Worm (Caenorhabditis elegans) whole organism, L4 larva: ENCODE measurements around the gene hrg-6.
A peak's percentile ranks its signal among the peaks of the same experiment; 100 is the strongest.

Source experiments
- D1046.2 ChIP-seq: fragments of 200-800 bp; sonication (Bioruptor generic); IDR thresholded peaks from 2 replicates; pipeline ENCODE4 v1.3.6; 2022; ENCODE audit warnings: missing genetic modification characterization, missing compliant biosample characterization
- F10B5.3 ChIP-seq: sonication (generic microtip); optimal IDR thresholded peaks from 2 replicates; lab custom pipeline; 2016; ENCODE audit warnings: mild to moderate bottlenecking, missing genetic modification characterization, missing compliant biosample characterization
- F37D6.2 ChIP-seq: sonication (generic microtip); optimal IDR thresholded peaks from 2 replicates; lab custom pipeline; 2016; ENCODE audit warnings: mild to moderate bottlenecking, missing genetic modification characterization, missing compliant biosample characterization
- F44E2.7 ChIP-seq: fragments of 200-800 bp; sonication (Bioruptor generic); IDR thresholded peaks from 2 replicates; pipeline ENCODE4 v2.1.2; 2022; ENCODE audit warnings: missing genetic modification characterization, missing compliant biosample characterization
- F49E8.2 ChIP-seq: sonication (generic microtip); optimal IDR thresholded peaks from 2 replicates; lab custom pipeline; 2016; ENCODE audit warnings: missing compliant biosample characterization, mild to moderate bottlenecking, missing genetic modification characterization, borderline replicate concordance
- R02D3.7 ChIP-seq: fragments of 150-350 bp; sonication (generic microtip); optimal IDR thresholded peaks from 3 replicates; lab custom pipeline; 2014; ENCODE audit warnings: missing biosample characterization, missing genetic modification characterization
- T26A8.4 ChIP-seq: fragments of 200-800 bp; sonication (Bioruptor generic); IDR thresholded peaks from 2 replicates; pipeline ENCODE4 v1.3.6; 2022; ENCODE audit warnings: missing genetic modification characterization, missing compliant biosample characterization
- Y5F2A.4 ChIP-seq: fragments of 200-800 bp; sonication (Bioruptor generic); optimal IDR thresholded peaks from 2 replicates; lab custom pipeline; 2018; ENCODE audit warnings: mild to moderate bottlenecking, missing genetic modification characterization, missing compliant biosample characterization
- Y75B8A.6 ChIP-seq: fragments of 200-800 bp; sonication (Bioruptor generic); IDR thresholded peaks from 2 replicates; pipeline ENCODE4 v1.3.6; 2022; ENCODE audit warnings: missing genetic modification reagents, missing genetic modification characterization, missing compliant biosample characterization
- ZK337.2 ChIP-seq: fragments of 200-800 bp; sonication (Bioruptor generic); IDR thresholded peaks from 2 replicates; pipeline ENCODE4 v1.3.6; 2022; ENCODE audit warnings: missing genetic modification reagents, missing genetic modification characterization, missing compliant biosample characterization
- aha-1 ChIP-seq: fragments of 150-350 bp; peaks from one replicate; lab custom pipeline; 2014; ENCODE audit warnings: missing biosample characterization, missing genetic modification characterization
- aly-2 ChIP-seq: sonication (generic microtip); optimal IDR thresholded peaks from 2 replicates; lab custom pipeline; 2018; ENCODE audit warnings: missing biosample characterization, missing genetic modification characterization
- ama-1 ChIP-seq: fragments of 150-350 bp; optimal IDR thresholded peaks from 2 replicates; lab custom pipeline; 2014; ENCODE audit warnings: inconsistent platforms, mixed read lengths
- ceh-28 ChIP-seq: fragments of 150-350 bp; optimal IDR thresholded peaks from 2 replicates; lab custom pipeline; 2014; ENCODE audit warnings: missing biosample characterization, missing genetic modification reagents, missing genetic modification characterization
- ceh-32 ChIP-seq: sonication (generic microtip); optimal IDR thresholded peaks from 2 replicates; lab custom pipeline; 2016; ENCODE audit warnings: mild to moderate bottlenecking, missing genetic modification characterization, missing compliant biosample characterization; ENCODE audit not compliant: poor library complexity
- ceh-62 ChIP-seq: sonication (generic microtip); optimal IDR thresholded peaks from 2 replicates; lab custom pipeline; 2017; ENCODE audit warnings: missing biosample characterization, missing genetic modification characterization
- daf-16 ChIP-seq, 3 experiments: sonication (generic microtip); optimal IDR thresholded peaks; 2 replicates each; lab custom pipeline; 2016 to 2017; ENCODE audit warnings: missing genetic modification characterization in 3 of 3, missing genetic modification reagents in 3 of 3, mild to moderate bottlenecking in 2 of 3, missing compliant biosample characterization in 2 of 3, missing biosample characterization in 1 of 3, moderate library complexity in 1 of 3
- dve-1 ChIP-seq: sonication (generic microtip); optimal IDR thresholded peaks from 2 replicates; lab custom pipeline; 2017; ENCODE audit warnings: antibody characterized with exemption, mild to moderate bottlenecking, missing genetic modification characterization, missing compliant biosample characterization; ENCODE audit not compliant: insufficient read depth
- egl-27 ChIP-seq: sonication (generic microtip); optimal IDR thresholded peaks from 3 replicates; lab custom pipeline; 2017; ENCODE audit warnings: missing biosample characterization, missing genetic modification reagents, missing genetic modification characterization
- egl-43 ChIP-seq: fragments of 200-800 bp; sonication (Bioruptor generic); IDR thresholded peaks from 2 replicates; pipeline ENCODE4 v1.3.6; 2022; ENCODE audit warnings: missing genetic modification reagents, missing genetic modification characterization, missing compliant biosample characterization
- hif-1 ChIP-seq, 2 experiments: sonication (generic microtip); optimal IDR thresholded peaks; 2 replicates each; lab custom pipeline; 2016 to 2017; ENCODE audit warnings: missing compliant biosample characterization in 2 of 2, missing genetic modification characterization in 2 of 2, missing genetic modification reagents in 2 of 2, missing genotype in 2 of 2, mild to moderate bottlenecking in 1 of 2
- hlh-11 ChIP-seq: fragments of 200-800 bp; sonication (Bioruptor generic); optimal IDR thresholded peaks from 2 replicates; lab custom pipeline; 2018; ENCODE audit warnings: mild to moderate bottlenecking, missing genetic modification characterization, missing compliant biosample characterization
- hmg-1.1 ChIP-seq: fragments of 200-800 bp; sonication (Bioruptor generic); IDR thresholded peaks from 2 replicates; pipeline ENCODE4 v1.3.6; 2022; ENCODE audit warnings: missing genetic modification reagents, missing genetic modification characterization, missing compliant biosample characterization
- lin-38 ChIP-seq: fragments of 200-800 bp; sonication (Bioruptor generic); IDR thresholded peaks from 2 replicates; pipeline ENCODE4 v1.3.6; 2022; ENCODE audit warnings: missing genetic modification reagents, missing genetic modification characterization, missing compliant biosample characterization
- lin-39 ChIP-seq: fragments of 150-350 bp; optimal IDR thresholded peaks from 2 replicates; lab custom pipeline; 2014; ENCODE audit warnings: missing biosample characterization, missing genetic modification reagents, missing genetic modification characterization
- lir-3 ChIP-seq: sonication (generic microtip); optimal IDR thresholded peaks from 2 replicates; lab custom pipeline; 2016; ENCODE audit warnings: mild to moderate bottlenecking, missing genetic modification characterization, missing compliant biosample characterization
- madf-9 ChIP-seq: fragments of 200-800 bp; sonication (Bioruptor generic); conservative IDR thresholded peaks from 2 replicates; pipeline ENCODE4 v1.3.6; 2022; ENCODE audit warnings: missing genetic modification reagents, missing genetic modification characterization, missing compliant biosample characterization
- mdt-29 ChIP-seq: fragments of 200-800 bp; sonication (Bioruptor generic); IDR thresholded peaks from 2 replicates; pipeline ENCODE4 v1.3.6; 2022; ENCODE audit warnings: missing genetic modification reagents, missing genetic modification characterization, missing compliant biosample characterization
- nhr-111 ChIP-seq: fragments of 200-800 bp; sonication (Bioruptor generic); optimal IDR thresholded peaks from 2 replicates; lab custom pipeline; 2018; ENCODE audit warnings: mild to moderate bottlenecking, missing genetic modification characterization, missing compliant biosample characterization
- nhr-237 ChIP-seq: sonication (generic microtip); optimal IDR thresholded peaks from 2 replicates; lab custom pipeline; 2017; ENCODE audit warnings: missing biosample characterization, missing genetic modification characterization
- nhr-25 ChIP-seq: sonication (generic microtip); optimal IDR thresholded peaks from 2 replicates; lab custom pipeline; 2017; ENCODE audit warnings: missing genetic modification characterization, mild to moderate bottlenecking, missing compliant biosample characterization, antibody characterized with exemption, moderate library complexity, borderline replicate concordance; ENCODE audit not compliant: insufficient read depth
- nhr-28 ChIP-seq: fragments of 150-350 bp; optimal IDR thresholded peaks from 2 replicates; lab custom pipeline; 2014; ENCODE audit warnings: missing biosample characterization, missing genetic modification characterization
- nhr-41 ChIP-seq: fragments of 200-800 bp; sonication (Bioruptor generic); IDR thresholded peaks from 2 replicates; pipeline ENCODE4 v1.3.6; 2022; ENCODE audit warnings: missing genetic modification reagents, missing genetic modification characterization, missing compliant biosample characterization
- nhr-48 ChIP-seq: sonication (generic microtip); optimal IDR thresholded peaks from 2 replicates; lab custom pipeline; 2016; ENCODE audit warnings: mild to moderate bottlenecking, missing genetic modification characterization, missing compliant biosample characterization
- nhr-77 ChIP-seq: fragments of 150-350 bp; optimal IDR thresholded peaks from 2 replicates; lab custom pipeline; 2014; ENCODE audit warnings: missing biosample characterization, missing genetic modification characterization
- pha-4 ChIP-seq, 2 experiments: fragments of 150-350 bp in 1 of 2; fragments of 200-800 bp in 1 of 2; sonication (Bioruptor generic) in 1 of 2; IDR thresholded peaks in 1 of 2; optimal IDR thresholded peaks in 1 of 2; 2 replicates each; pipeline versions ENCODE4 v1.3.6 to Lab custom; 2014 to 2022; ENCODE audit warnings: missing genetic modification characterization in 2 of 2, missing genetic modification reagents in 2 of 2, missing biosample characterization in 1 of 2, missing compliant biosample characterization in 1 of 2
- php-3 ChIP-seq: fragments of 200-800 bp; sonication (Bioruptor generic); IDR thresholded peaks from 2 replicates; pipeline ENCODE4 v1.3.6; 2022; ENCODE audit warnings: missing genetic modification reagents, missing genetic modification characterization, missing compliant biosample characterization
- pqm-1 ChIP-seq: sonication (generic microtip); optimal IDR thresholded peaks from 2 replicates; lab custom pipeline; 2017; ENCODE audit warnings: missing biosample characterization, missing genetic modification characterization
- rbr-2 ChIP-seq: sonication (generic microtip); optimal IDR thresholded peaks from 2 replicates; lab custom pipeline; 2016; ENCODE audit warnings: missing genotype, missing genetic modification characterization, missing compliant biosample characterization
- saeg-2 ChIP-seq: fragments of 200-800 bp; sonication (Bioruptor generic); IDR thresholded peaks from 2 replicates; pipeline ENCODE4 v1.3.6; 2022; ENCODE audit warnings: missing genetic modification reagents, missing genetic modification characterization, missing compliant biosample characterization
- set-16 ChIP-seq: fragments of 200-800 bp; sonication (Bioruptor generic); IDR thresholded peaks from 2 replicates; pipeline ENCODE4 v1.3.6; 2022; ENCODE audit warnings: missing genetic modification reagents, missing genetic modification characterization, missing compliant biosample characterization
- snpc-1.2 ChIP-seq: fragments of 200-800 bp; sonication (Bioruptor generic); IDR thresholded peaks from 2 replicates; pipeline ENCODE4 v1.3.6; 2022; ENCODE audit warnings: missing genetic modification reagents, missing genetic modification characterization, missing compliant biosample characterization
- snpc-4 ChIP-seq: fragments of 150-350 bp; optimal IDR thresholded peaks from 2 replicates; lab custom pipeline; 2014; ENCODE audit warnings: missing biosample characterization, missing genetic modification characterization
- spr-1 ChIP-seq: sonication (generic microtip); optimal IDR thresholded peaks from 2 replicates; lab custom pipeline; 2016; ENCODE audit warnings: mild to moderate bottlenecking, missing genetic modification characterization, missing compliant biosample characterization
- spr-3 ChIP-seq: fragments of 200-800 bp; sonication (Bioruptor generic); optimal IDR thresholded peaks from 2 replicates; lab custom pipeline; 2018; ENCODE audit warnings: mild to moderate bottlenecking, missing genetic modification characterization, missing compliant biosample characterization
- unc-62 ChIP-seq, 3 experiments: fragments of 150-350 bp in 1 of 3; sonication (generic microtip); optimal IDR thresholded peaks in 2 of 3; peaks in 1 of 3; 1 replicate in 1 of 3; 2 replicates in 2 of 3; lab custom pipeline; 2014 to 2017; ENCODE audit warnings: missing biosample characterization in 3 of 3, missing genetic modification characterization in 3 of 3, missing genetic modification reagents in 3 of 3, missing genotype in 1 of 3
- zfp-3 ChIP-seq: fragments of 200-800 bp; sonication (Bioruptor generic); conservative IDR thresholded peaks from 2 replicates; pipeline ENCODE4 v1.3.6; 2022; ENCODE audit warnings: missing genetic modification reagents, missing genetic modification characterization, missing compliant biosample characterization
- zip-11 ChIP-seq: fragments of 200-800 bp; sonication (Bioruptor generic); IDR thresholded peaks from 2 replicates; pipeline ENCODE4 v1.3.6; 2022; ENCODE audit warnings: missing genetic modification characterization, missing compliant biosample characterization
- ztf-7 ChIP-seq: fragments of 150-350 bp; optimal IDR thresholded peaks from 2 replicates; lab custom pipeline; 2014; ENCODE audit warnings: missing biosample characterization, missing genetic modification characterization

Gene hrg-6

ce11 chrIV:11082789-11083235, 50.4 kb downstream of the hrg-6 start (continued):
- TF ChIP-seq R02D3.7 (tag; lab: Kevin White, UChicago) = no peak
- no peak for TF ChIP-seq Y75B8A.6 (GFP tag; lab: Robert Waterston, UW)
- peak; percentile 85 for TF ChIP-seq F37D6.2 (tag; lab: Kevin White, UChicago)
- TF ChIP-seq saeg-2 (GFP tag; lab: Robert Waterston, UW) = no peak
- TF ChIP-seq dve-1 (tag; lab: Kevin White, UChicago) = peak; percentile 92
- TF ChIP-seq Y5F2A.4 (GFP tag; lab: Kevin White, UChicago) = no peak
- no peak for TF ChIP-seq F10B5.3 (tag; lab: Kevin White, UChicago)
- TF ChIP-seq T26A8.4 (GFP tag; lab: Robert Waterston, UW) = peak; percentile 89
- peak; percentile 38; the same call in 1 of the 2 replicates for TF ChIP-seq snpc-1.2
- peak; percentile 3 for TF ChIP-seq pqm-1 (tag; lab: Kevin White, UChicago)
- 0 out of 2 replicates have a peak, but pooled peaks have one; percentile 26 for TF ChIP-seq php-3 (GFP tag; lab: Robert Waterston, UW)
- no peak for TF ChIP-seq zip-11
- 0 out of 2 replicates have a peak, but pooled peaks have one; percentile 23 for TF ChIP-seq zfp-3 (GFP tag; lab: Robert Waterston, UW)
- no peak for TF ChIP-seq ceh-62 (tag; lab: Kevin White, UChicago)
- TF ChIP-seq nhr-237 = peak; percentile 38
- TF ChIP-seq aha-1 = peak; percentile 99
- peak; percentile 78 for TF ChIP-seq lin-38 (GFP tag; lab: Robert Waterston, UW)
- peak; percentile 96 for TF ChIP-seq rbr-2 (tag; lab: Kevin White, UChicago)
- peak; percentile 91 for TF ChIP-seq nhr-48 (tag; lab: Kevin White, UChicago)
- peak; percentile 90 for TF ChIP-seq ceh-28
- TF ChIP-seq F49E8.2 (tag; lab: Kevin White, UChicago) = no peak
- TF ChIP-seq madf-9 (GFP tag; lab: Robert Waterston, UW) = peak; percentile 27; the same call in 1 of the 2 replicates
- TF ChIP-seq D1046.2 (GFP tag; lab: Robert Waterston, UW) = no peak
- no peak for TF ChIP-seq aly-2 (tag; lab: Kevin White, UChicago)
- peak; percentile 30 for TF ChIP-seq lir-3
- peak; percentile 78 for TF ChIP-seq set-16 (GFP tag; lab: Robert Waterston, UW)
- TF ChIP-seq spr-3 = peak; percentile 80
- peak; percentile 21 to 100 for TF ChIP-seq unc-62 (GFP tag; optimal IDR thresholded peaks at IDR 0.05 in 1 of 2; lab: Kevin White, UChicago)
- no peak for TF ChIP-seq unc-62 (tag; optimal IDR thresholded peaks at IDR 0.05; lab: Kevin White, UChicago)
- TF ChIP-seq hmg-1.1 = peak; percentile 93
- TF ChIP-seq nhr-41 (GFP tag; lab: Robert Waterston, UW) = no peak
- no peak for TF ChIP-seq ZK337.2
- TF ChIP-seq daf-16 (GFP tag; optimal IDR thresholded peaks at IDR 0.05; lab: Kevin White, UChicago) = peak; percentile 51 to 71
- TF ChIP-seq daf-16 (tag; optimal IDR thresholded peaks at IDR 0.05; lab: Kevin White, UChicago) = peak; percentile 74
- 0 out of 2 replicates have a peak, but pooled peaks have one; percentile 10 for TF ChIP-seq F44E2.7
- TF ChIP-seq nhr-28 (tag; lab: Kevin White, UChicago) = peak; percentile 88
- peak; percentile 92 for TF ChIP-seq nhr-25 (tag; lab: Kevin White, UChicago)
- peak; percentile 92 for TF ChIP-seq spr-1 (tag; lab: Kevin White, UChicago)
- peak; percentile 68 for TF ChIP-seq ceh-32 (tag; lab: Kevin White, UChicago)
- TF ChIP-seq snpc-4 (tag; lab: Kevin White, UChicago) = no peak
- no peak for TF ChIP-seq nhr-111
- peak; percentile 63 for TF ChIP-seq nhr-77 (tag; lab: Kevin White, UChicago)
- TF ChIP-seq hlh-11 (tag; lab: Kevin White, UChicago) = peak; percentile 97
- peak; percentile 82 for TF ChIP-seq pha-4 (GFP tag; IDR thresholded peaks at IDR 0.05; lab: Robert Waterston, UW)
- no peak for TF ChIP-seq pha-4 (tag; optimal IDR thresholded peaks at IDR 0.05; lab: Kevin White, UChicago)
- TF ChIP-seq ama-1 (lab: Kevin White, UChicago) = peak; percentile 91
- peak; percentile 60 to 86 for TF ChIP-seq hif-1 (tag; optimal IDR thresholded peaks at IDR 0.05; lab: Kevin White, UChicago)
- TF ChIP-seq egl-27 (tag; lab: Kevin White, UChicago) = no peak
- peak; percentile 82 for TF ChIP-seq ztf-7 (tag; lab: Kevin White, UChicago)
- peak; percentile 76; the same call in 1 of the 2 replicates for TF ChIP-seq mdt-29
- no peak for TF ChIP-seq lin-39 (tag; lab: Kevin White, UChicago)
- TF ChIP-seq egl-43 (GFP tag; lab: Robert Waterston, UW) = peak; percentile 91
